Fruit fly (Drosophila melanogaster) whole organism, adult: ENCODE measurements around the gene Lasp.
A peak's percentile ranks its signal among the peaks of the same experiment; 100 is the strongest.

ENCODE experiments used
- CG11617 ChIP-seq: fragments of 200-800 bp; sonication (Bioruptor generic); optimal IDR thresholded peaks from 2 replicates; lab custom pipeline; 2017; ENCODE audit warnings: mild to moderate bottlenecking, missing biosample characterization, missing genetic modification reagents, missing genetic modification characterization
- CG12768 ChIP-seq: fragments of 200-800 bp; sonication (Bioruptor generic); optimal IDR thresholded peaks from 2 replicates; lab custom pipeline; 2017; ENCODE audit warnings: missing biosample characterization, missing genetic modification characterization, mild to moderate bottlenecking, moderate library complexity, missing genetic modification reagents
- CG14711 ChIP-seq: fragments of 200-800 bp; sonication (Bioruptor generic); optimal IDR thresholded peaks from 2 replicates; lab custom pipeline; 2018; ENCODE audit warnings: missing biosample characterization, mild to moderate bottlenecking, missing genetic modification characterization, moderate library complexity
- CG1620 ChIP-seq: fragments of 200-800 bp; sonication (Bioruptor generic); optimal IDR thresholded peaks from 2 replicates; lab custom pipeline; 2016; ENCODE audit warnings: missing biosample characterization, missing genetic modification characterization
- CG33017 ChIP-seq: fragments of 200-800 bp; sonication (Bioruptor generic); optimal IDR thresholded peaks from 2 replicates; lab custom pipeline; 2018; ENCODE audit warnings: missing biosample characterization, mild to moderate bottlenecking, missing genetic modification characterization, moderate library complexity
- CG5204 ChIP-seq: fragments of 200-800 bp; sonication (Bioruptor generic); optimal IDR thresholded peaks from 2 replicates; lab custom pipeline; 2016; ENCODE audit warnings: missing biosample characterization, missing genetic modification characterization
- CG7045 ChIP-seq: fragments of 200-800 bp; sonication (Bioruptor generic); optimal IDR thresholded peaks from 2 replicates; lab custom pipeline; 2017; ENCODE audit warnings: missing biosample characterization, mild to moderate bottlenecking, missing genetic modification characterization
- CG7101 ChIP-seq: fragments of 200-800 bp; sonication (Bioruptor generic); optimal IDR thresholded peaks from 2 replicates; lab custom pipeline; 2018; ENCODE audit warnings: missing biosample characterization, mild to moderate bottlenecking, missing genetic modification characterization, moderate library complexity
- Clk ChIP-seq: fragments of 200-800 bp; sonication (Bioruptor generic); optimal IDR thresholded peaks from 2 replicates; lab custom pipeline; 2017; ENCODE audit warnings: missing biosample characterization, missing genetic modification characterization
- Crg-1 ChIP-seq: fragments of 200-800 bp; sonication (Bioruptor generic); optimal IDR thresholded peaks from 2 replicates; lab custom pipeline; 2016; ENCODE audit warnings: missing biosample characterization, missing genetic modification characterization
- Hr96 ChIP-seq: fragments of 200-800 bp; sonication (Bioruptor generic); optimal IDR thresholded peaks from 2 replicates; lab custom pipeline; 2016; ENCODE audit warnings: missing biosample characterization, missing genetic modification characterization
- Mnt ChIP-seq: fragments of 200-800 bp; sonication (Bioruptor generic); optimal IDR thresholded peaks from 2 replicates; lab custom pipeline; 2016; ENCODE audit warnings: missing biosample characterization, mild to moderate bottlenecking, missing genetic modification characterization
- bab1 ChIP-seq: fragments of 200-800 bp; sonication (Bioruptor generic); optimal IDR thresholded peaks from 3 replicates; lab custom pipeline; 2019; ENCODE audit warnings: missing biosample characterization, mild to moderate bottlenecking, missing genetic modification characterization, moderate library complexity
- cic ChIP-seq: fragments of 200-800 bp; sonication (Bioruptor generic); optimal IDR thresholded peaks from 2 replicates; lab custom pipeline; 2017; ENCODE audit warnings: missing biosample characterization, mild to moderate bottlenecking, missing genetic modification characterization, moderate library complexity
- cnc ChIP-seq, 2 experiments: fragments of >200 bp; optimal IDR thresholded peaks; 2 replicates each; lab custom pipeline; 2017
- kay ChIP-seq: fragments of 200-800 bp; sonication (Bioruptor generic); peaks from one replicate; lab custom pipeline; 2016; ENCODE audit warnings: missing biosample characterization, missing genetic modification characterization, borderline replicate concordance
- ovo ChIP-seq: fragments of 200-800 bp; sonication (Bioruptor generic); optimal IDR thresholded peaks from 2 replicates; lab custom pipeline; 2016; ENCODE audit warnings: missing biosample characterization, missing genetic modification characterization
- pad ChIP-seq: fragments of 200-800 bp; sonication (Bioruptor generic); optimal IDR thresholded peaks from 3 replicates; lab custom pipeline; 2017; ENCODE audit warnings: missing biosample characterization, missing genetic modification characterization, mild to moderate bottlenecking, moderate library complexity, missing genetic modification reagents
- tj ChIP-seq: fragments of 200-800 bp; sonication (Bioruptor generic); optimal IDR thresholded peaks from 3 replicates; lab custom pipeline; 2017; ENCODE audit warnings: missing biosample characterization, mild to moderate bottlenecking, missing genetic modification characterization, moderate library complexity
- toe ChIP-seq: fragments of 200-800 bp; sonication (Bioruptor generic); optimal IDR thresholded peaks from 2 replicates; lab custom pipeline; 2016; ENCODE audit warnings: missing biosample characterization, missing genetic modification characterization

The Lasp gene

DNA sequence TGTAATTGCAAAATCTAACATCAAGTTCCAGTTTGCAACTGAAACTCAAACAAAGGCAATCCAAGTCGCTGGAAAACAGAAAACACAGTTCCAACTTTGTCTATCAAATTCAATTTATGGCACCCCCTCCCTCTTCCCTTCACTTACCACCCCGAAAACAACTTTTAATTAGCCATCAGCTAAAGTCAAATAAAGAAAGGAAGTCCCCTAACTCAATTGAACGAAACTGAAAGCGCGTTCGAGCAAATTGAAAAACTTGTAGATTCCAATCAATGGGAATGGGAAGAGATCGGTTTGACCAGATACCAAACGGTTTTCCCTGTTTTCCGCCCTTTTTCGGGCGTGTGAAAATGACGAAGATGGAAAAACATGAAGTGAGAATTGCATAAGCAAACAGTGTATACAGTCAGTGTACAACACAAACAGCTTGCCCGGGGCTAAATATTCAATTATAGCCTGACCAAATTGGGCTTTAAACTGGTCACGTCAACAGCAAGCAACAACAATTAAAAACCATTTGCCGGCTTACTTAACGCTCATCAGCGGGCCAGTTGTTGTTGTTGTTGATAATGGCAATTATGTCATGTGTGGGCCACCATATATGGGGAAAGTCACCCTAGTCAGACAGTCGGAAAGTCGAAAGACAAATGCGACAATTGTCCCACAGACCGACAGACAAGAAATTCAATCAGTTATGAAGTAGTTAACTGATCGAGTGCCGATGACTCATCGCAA is 12.0 kb downstream of the Lasp start:
- TF ChIP-seq CG7101 (tag; lab: Kevin White, UChicago) (no peak), cnc (optimal IDR thresholded peaks at IDR 0.05; lab: Kevin White, UChicago) (no peak), CG7045 (GFP tag; lab: Kevin White, UChicago) (no peak)

DNA sequence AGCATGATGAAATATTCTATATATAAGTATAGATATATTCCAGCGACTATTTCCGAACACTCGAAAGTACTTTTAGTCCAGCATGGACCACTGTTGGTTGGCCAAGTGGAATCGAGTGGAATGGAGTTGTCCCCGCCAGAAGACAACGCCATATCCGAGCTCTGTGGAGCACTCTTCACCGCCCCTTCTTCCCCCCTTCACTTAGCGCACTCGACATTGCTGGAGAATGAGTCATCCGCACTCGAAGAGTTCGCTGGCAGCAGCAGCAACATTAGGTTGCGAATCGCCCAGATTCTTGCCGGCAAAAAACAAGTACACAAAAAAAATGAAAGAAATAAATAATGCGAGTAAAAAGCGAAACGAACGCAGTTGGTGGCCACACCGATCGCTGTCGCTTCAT is 13.4 kb downstream of the Lasp start:
- no peak for TF ChIP-seq bab1 (GFP tag; lab: Kevin White, UChicago)
- TF ChIP-seq Mnt = no peak

DNA sequence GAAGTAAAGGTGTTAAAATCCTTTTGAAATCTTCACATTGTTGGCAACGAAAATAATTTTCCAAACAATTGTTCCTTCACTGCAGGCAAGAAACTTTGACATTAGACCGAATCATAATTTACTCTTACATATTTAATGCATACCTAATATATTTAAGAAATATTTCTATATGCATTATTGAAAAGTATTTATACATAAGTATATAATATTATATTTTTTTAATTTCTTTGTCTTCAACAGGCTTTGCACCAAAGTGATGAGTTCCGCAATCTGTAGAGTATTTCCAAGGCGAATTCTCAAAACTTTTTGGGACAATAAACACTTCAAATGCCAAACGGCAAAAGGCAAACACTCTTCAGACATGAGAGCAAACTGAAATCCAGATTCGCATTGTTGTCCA is 14.4 kb downstream of the Lasp start:
- TF ChIP-seq CG14711 = peak; percentile 8
- no peak for TF ChIP-seq CG33017 (tag; lab: Kevin White, UChicago)
- TF ChIP-seq kay (GFP tag; lab: Kevin White, UChicago) = peak; percentile 28
- TF ChIP-seq tj = no peak
- TF ChIP-seq ovo = no peak

dm6 chr3L:16695076-16695847 is 16.2 kb downstream of the Lasp start:
- TF ChIP-seq cic = no peak
- TF ChIP-seq CG1620 (GFP tag; lab: Kevin White, UChicago) = no peak
- TF ChIP-seq Mnt = no peak
- no peak for TF ChIP-seq CG12768 (GFP tag; lab: Kevin White, UChicago)
- TF ChIP-seq ovo = no peak
- TF ChIP-seq cnc (optimal IDR thresholded peaks at IDR 0.05; lab: Kevin White, UChicago) = no peak
- TF ChIP-seq kay (GFP tag; lab: Kevin White, UChicago) = no peak
- no peak for TF ChIP-seq bab1 (GFP tag; lab: Kevin White, UChicago)
- TF ChIP-seq CG11617 (GFP tag; lab: Kevin White, UChicago) = no peak
- no peak for TF ChIP-seq Clk
- no peak for TF ChIP-seq toe (GFP tag; lab: Kevin White, UChicago)
- TF ChIP-seq CG7101 (tag; lab: Kevin White, UChicago) = no peak
- TF ChIP-seq pad (GFP tag; lab: Kevin White, UChicago) = no peak
- no peak for TF ChIP-seq Hr96 (GFP tag; lab: Kevin White, UChicago)
- TF ChIP-seq Crg-1 (GFP tag; lab: Kevin White, UChicago) = no peak
- TF ChIP-seq tj = no peak
- TF ChIP-seq CG7045 (GFP tag; lab: Kevin White, UChicago) = no peak

DNA sequence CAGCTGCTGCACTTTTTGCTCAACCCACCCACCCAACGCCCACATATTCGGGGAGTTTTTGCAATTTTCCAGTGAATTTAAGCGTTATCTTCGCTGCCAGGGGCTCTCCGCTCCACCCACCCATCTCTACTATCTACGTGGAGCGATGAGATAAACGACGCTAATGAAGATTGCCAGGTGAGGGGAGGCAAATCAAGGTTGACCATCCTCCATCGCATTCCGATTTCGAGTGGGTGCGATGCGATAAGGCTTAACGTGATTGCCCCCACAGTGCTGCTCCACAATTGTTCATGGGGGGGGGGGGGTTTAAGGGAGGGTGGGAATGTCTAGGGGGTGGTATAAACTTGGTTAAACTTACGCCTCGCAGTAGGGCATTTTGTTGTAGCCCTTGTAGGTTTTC is 17.6 kb downstream of the Lasp start:
- TF ChIP-seq pad (GFP tag; lab: Kevin White, UChicago) (peak; percentile 95), ovo (no peak), cic (peak; percentile 83)

DNA sequence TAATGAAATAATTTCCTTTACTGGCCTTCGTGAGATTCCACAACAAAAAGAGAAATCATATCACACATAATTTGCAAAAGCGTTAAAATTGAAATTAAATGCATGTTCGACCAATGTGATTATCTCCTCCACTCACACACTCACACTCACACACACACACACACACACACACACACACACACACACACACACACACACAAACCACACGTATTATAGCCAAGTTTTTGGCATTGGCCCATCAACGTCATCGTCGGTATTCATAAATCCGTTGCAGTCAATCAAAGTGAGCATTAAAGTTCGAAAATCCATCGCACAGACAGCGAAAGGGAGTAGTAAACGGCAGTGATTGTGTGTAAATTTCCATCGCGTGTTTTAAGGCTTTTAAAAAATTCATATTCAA is 21.4 kb downstream of the Lasp start:
- TF ChIP-seq CG1620 (GFP tag; lab: Kevin White, UChicago) (no peak), ovo (no peak), pad (GFP tag; lab: Kevin White, UChicago) (no peak), kay (GFP tag; lab: Kevin White, UChicago) (no peak), cnc (optimal IDR thresholded peaks at IDR 0.05; lab: Kevin White, UChicago) (no peak), Clk (no peak), toe (GFP tag; lab: Kevin White, UChicago) (no peak), CG33017 (tag; lab: Kevin White, UChicago) (no peak), tj (no peak), bab1 (GFP tag; lab: Kevin White, UChicago) (no peak), CG14711 (no peak), CG7045 (GFP tag; lab: Kevin White, UChicago) (no peak), CG7101 (tag; lab: Kevin White, UChicago) (no peak), cic (no peak), Mnt (no peak), Hr96 (GFP tag; lab: Kevin White, UChicago) (no peak), CG12768 (GFP tag; lab: Kevin White, UChicago) (no peak), Crg-1 (GFP tag; lab: Kevin White, UChicago) (no peak)

DNA sequence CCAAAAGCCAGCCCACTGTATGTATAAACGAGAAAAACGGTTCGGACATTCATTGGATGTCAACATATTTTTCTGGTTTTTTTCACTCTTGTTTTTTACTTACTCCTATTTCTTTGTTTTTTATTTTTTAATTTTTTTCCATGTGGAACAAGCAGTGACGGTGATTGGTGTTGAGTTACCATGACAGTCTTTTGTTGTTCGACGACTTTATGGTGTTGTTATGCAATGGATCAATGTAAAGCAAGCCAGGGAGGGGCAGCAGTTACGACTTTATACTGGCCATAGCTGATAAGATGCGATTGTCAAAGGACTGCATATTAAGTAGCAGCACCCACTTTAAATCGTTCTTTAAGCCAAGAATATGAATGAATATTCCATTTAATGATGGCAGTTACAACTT is 22.0 kb downstream of the Lasp start:
- TF ChIP-seq cnc (optimal IDR thresholded peaks at IDR 0.05; lab: Kevin White, UChicago) (no peak), kay (GFP tag; lab: Kevin White, UChicago) (peak; percentile 15), CG1620 (GFP tag; lab: Kevin White, UChicago) (no peak)

- TF ChIP-seq bab1 (GFP tag; lab: Kevin White, UChicago) = no peak
- no peak for TF ChIP-seq CG1620 (GFP tag; lab: Kevin White, UChicago)
- no peak for TF ChIP-seq Clk
- no peak for TF ChIP-seq kay (GFP tag; lab: Kevin White, UChicago)
- TF ChIP-seq CG5204 (GFP tag; lab: Kevin White, UChicago) = no peak
- TF ChIP-seq CG7045 (GFP tag; lab: Kevin White, UChicago) = no peak
- no peak for TF ChIP-seq Hr96 (GFP tag; lab: Kevin White, UChicago)
- TF ChIP-seq CG12768 (GFP tag; lab: Kevin White, UChicago) = no peak
- no peak for TF ChIP-seq CG14711
- TF ChIP-seq Crg-1 (GFP tag; lab: Kevin White, UChicago) = no peak
Observed at dm6 chr3L:16683007-16683406, 28.5 kb downstream of the Lasp start.
